Worm (Caenorhabditis elegans): ENCODE measurements around the gene srw-3.

srw-3 gene

ce11 chrV:7742485-7742959 is 37.1 kb downstream of the srw-3 start, which contains the start of gene fbxl-5:
Gene fbxl-5, plus strand, starts transcription at chrV:7742909.
- no peak for TF ChIP-seq elt-1 (tag; optimal IDR thresholded peaks at IDR 0.05; ENCODE audit: borderline replicate concordance, insufficient read depth)
- TF ChIP-seq nhr-12 (tag; optimal IDR thresholded peaks at IDR 0.05) = no peak
- TF ChIP-seq ceh-43 (GFP tag; optimal IDR thresholded peaks at IDR 0.05) = no peak
- TF ChIP-seq bed-3 (GFP tag; optimal IDR thresholded peaks at IDR 0.05) = no peak
- TF ChIP-seq flh-1 (GFP tag; optimal IDR thresholded peaks at IDR 0.05) = no peak
- TF ChIP-seq nhr-2 (tag; optimal IDR thresholded peaks at IDR 0.05) = no peak
- no peak for TF ChIP-seq mab-5 (tag; optimal IDR thresholded peaks at IDR 0.05)
- no peak for TF ChIP-seq nhr-237 (tag; optimal IDR thresholded peaks at IDR 0.05)
- no peak for TF ChIP-seq lin-13 (tag; optimal IDR thresholded peaks at IDR 0.05)
- TF ChIP-seq ham-2 (GFP tag; optimal IDR thresholded peaks at IDR 0.05) = no peak

- TF ChIP-seq elt-1 (tag; optimal IDR thresholded peaks at IDR 0.05; ENCODE audit: borderline replicate concordance, insufficient read depth) = no peak
- no peak for TF ChIP-seq unc-120 (tag; optimal IDR thresholded peaks at IDR 0.05; ENCODE audit: poor library complexity, severe bottlenecking)
- TF ChIP-seq nhr-237 (tag; optimal IDR thresholded peaks at IDR 0.05) = no peak
- TF ChIP-seq elt-3 (tag; optimal IDR thresholded peaks at IDR 0.05) = no peak
- TF ChIP-seq mep-1 (tag; optimal IDR thresholded peaks at IDR 0.05) = no peak
- TF ChIP-seq lin-13 (tag; optimal IDR thresholded peaks at IDR 0.05) = no peak
- TF ChIP-seq sem-2 (GFP tag; optimal IDR thresholded peaks at IDR 0.05) = no peak
- TF ChIP-seq bed-3 (GFP tag; optimal IDR thresholded peaks at IDR 0.05) = no peak
- no peak for TF ChIP-seq mab-5 (tag; optimal IDR thresholded peaks at IDR 0.05)
- TF ChIP-seq cnd-1 (tag; optimal IDR thresholded peaks at IDR 0.05) = no peak
- no peak for TF ChIP-seq hlh-1 (tag; optimal IDR thresholded peaks at IDR 0.05)
- no peak for TF ChIP-seq unc-39 (tag; optimal IDR thresholded peaks at IDR 0.05)
- no peak for TF ChIP-seq tbx-8 (GFP tag; optimal IDR thresholded peaks at IDR 0.05)
- no peak for TF ChIP-seq snpc-4 (tag; optimal IDR thresholded peaks at IDR 0.05)
- TF ChIP-seq unc-62 (GFP tag; optimal IDR thresholded peaks at IDR 0.05) = no peak
- no peak for TF ChIP-seq zip-8 (tag; optimal IDR thresholded peaks at IDR 0.05)
- TF ChIP-seq pha-4 (tag; optimal IDR thresholded peaks at IDR 0.05) = no peak
- TF ChIP-seq nhr-2 (tag; optimal IDR thresholded peaks at IDR 0.05) = no peak
Measured at ce11 chrV:7744068-7744467, 38.7 kb downstream of the srw-3 start.

ce11 chrV:7745386-7745785 is 40.0 kb downstream of the srw-3 start:
- TF ChIP-seq M03D4.4 (tag; optimal IDR thresholded peaks at IDR 0.05) (no peak), ham-2 (GFP tag; optimal IDR thresholded peaks at IDR 0.05) (no peak), ceh-39 (tag; optimal IDR thresholded peaks at IDR 0.05) (no peak)

ce11 chrV:7745903-7746302 is 40.5 kb downstream of the srw-3 start:
- no peak for TF ChIP-seq mls-2 (tag; optimal IDR thresholded peaks at IDR 0.05)
- no peak for TF ChIP-seq nhr-12 (tag; optimal IDR thresholded peaks at IDR 0.05)
- TF ChIP-seq blmp-1 (tag; optimal IDR thresholded peaks at IDR 0.05) = no peak
- peak; percentile 99 for TF ChIP-seq unc-62 (GFP tag; optimal IDR thresholded peaks at IDR 0.05)
- TF ChIP-seq pha-4 (tag; optimal IDR thresholded peaks at IDR 0.05) = no peak
- TF ChIP-seq ceh-43 (GFP tag; optimal IDR thresholded peaks at IDR 0.05) = no peak
- TF ChIP-seq lin-13 (tag; optimal IDR thresholded peaks at IDR 0.05) = no peak
- no peak for TF ChIP-seq zip-8 (tag; optimal IDR thresholded peaks at IDR 0.05)
- TF ChIP-seq unc-39 (tag; optimal IDR thresholded peaks at IDR 0.05) = no peak
- TF ChIP-seq bed-3 (GFP tag; optimal IDR thresholded peaks at IDR 0.05) = no peak
- peak; percentile 18 for TF ChIP-seq unc-120 (tag; optimal IDR thresholded peaks at IDR 0.05; ENCODE audit: poor library complexity, severe bottlenecking)
- no peak for TF ChIP-seq drap-1 (GFP tag; optimal IDR thresholded peaks at IDR 0.05)
- TF ChIP-seq nhr-2 (tag; optimal IDR thresholded peaks at IDR 0.05) = peak; percentile 39
- TF ChIP-seq ham-2 (GFP tag; optimal IDR thresholded peaks at IDR 0.05) = peak; percentile 86
- TF ChIP-seq mep-1 (tag; optimal IDR thresholded peaks at IDR 0.05) = no peak
- TF ChIP-seq hlh-1 (tag; optimal IDR thresholded peaks at IDR 0.05) = no peak
- TF ChIP-seq flh-1 (GFP tag; optimal IDR thresholded peaks at IDR 0.05) = no peak
- TF ChIP-seq ceh-39 (tag; optimal IDR thresholded peaks at IDR 0.05) = no peak
- no peak for TF ChIP-seq lin-32 (GFP tag; optimal IDR thresholded peaks at IDR 0.05)
- TF ChIP-seq elt-3 (tag; optimal IDR thresholded peaks at IDR 0.05) = no peak
- TF ChIP-seq ces-1 (GFP tag; optimal IDR thresholded peaks at IDR 0.05) = no peak
- TF ChIP-seq mab-5 (tag; optimal IDR thresholded peaks at IDR 0.05) = no peak
- TF ChIP-seq nhr-237 (tag; optimal IDR thresholded peaks at IDR 0.05) = no peak

- no peak for TF ChIP-seq nhr-28 (tag; optimal IDR thresholded peaks at IDR 0.05)
- TF ChIP-seq tbx-8 (GFP tag; optimal IDR thresholded peaks at IDR 0.05) = no peak
- no peak for TF ChIP-seq ceh-39 (tag; optimal IDR thresholded peaks at IDR 0.05)
- no peak for TF ChIP-seq nhr-76 (tag; optimal IDR thresholded peaks at IDR 0.05)
- TF ChIP-seq elt-3 (tag; optimal IDR thresholded peaks at IDR 0.05) = no peak
- no peak for TF ChIP-seq unc-120 (tag; optimal IDR thresholded peaks at IDR 0.05; ENCODE audit: poor library complexity, severe bottlenecking)
- no peak for TF ChIP-seq nhr-2 (tag; optimal IDR thresholded peaks at IDR 0.05)
- no peak for TF ChIP-seq sptf-1 (tag; optimal IDR thresholded peaks at IDR 0.05)
- TF ChIP-seq unc-62 (GFP tag; optimal IDR thresholded peaks at IDR 0.05) = no peak
- TF ChIP-seq bed-3 (GFP tag; optimal IDR thresholded peaks at IDR 0.05) = no peak
- no peak for TF ChIP-seq blmp-1 (tag; optimal IDR thresholded peaks at IDR 0.05)
- no peak for TF ChIP-seq snpc-4 (tag; optimal IDR thresholded peaks at IDR 0.05)
Measured at ce11 chrV:7747132-7747531, 41.7 kb downstream of the srw-3 start.
